Worm (Caenorhabditis elegans) whole organism, young adult: Measurements from ENCODE around the gene R05G6.9.

Source experiments
- F49E8.2 ChIP-seq: sonication (generic microtip); optimal IDR thresholded peaks from 3 replicates; lab custom pipeline; 2017; ENCODE audit warnings: missing genetic modification characterization, mild to moderate bottlenecking, missing compliant biosample characterization, antibody characterized with exemption, moderate library complexity; ENCODE audit not compliant: insufficient read depth
- Y56A3A.18 ChIP-seq: fragments of 200-800 bp; sonication (Bioruptor generic); IDR thresholded peaks from 2 replicates; pipeline ENCODE4 v1.3.6; 2022; ENCODE audit warnings: missing genetic modification reagents, missing genetic modification characterization, missing compliant biosample characterization
- Y67H2A.10 ChIP-seq: fragments of 200-800 bp; sonication (Bioruptor generic); conservative IDR thresholded peaks from 2 replicates; pipeline ENCODE4 v1.3.6; 2022; ENCODE audit warnings: missing genetic modification reagents, missing genetic modification characterization, missing compliant biosample characterization
- attf-6 ChIP-seq: fragments of 200-800 bp; sonication (Bioruptor generic); IDR thresholded peaks from 2 replicates; pipeline ENCODE4 v1.3.6; 2022; ENCODE audit warnings: missing genetic modification reagents, missing genetic modification characterization, missing compliant biosample characterization
- ets-4 ChIP-seq: fragments of 200-800 bp; sonication (Bioruptor generic); optimal IDR thresholded peaks from 2 replicates; lab custom pipeline; 2018; ENCODE audit warnings: mild to moderate bottlenecking, missing genetic modification characterization, missing compliant biosample characterization
- nhr-179 ChIP-seq: sonication (generic microtip); optimal IDR thresholded peaks from 2 replicates; lab custom pipeline; 2016; ENCODE audit warnings: mild to moderate bottlenecking, missing genetic modification characterization, missing compliant biosample characterization
- pha-4 ChIP-seq: fragments of 150-350 bp; sonication (generic microtip); optimal IDR thresholded peaks from 2 replicates; lab custom pipeline; 2014; ENCODE audit warnings: missing biosample characterization, missing genetic modification reagents, missing genetic modification characterization
- snpc-4 ChIP-seq, 5 experiments: fragments of 150-350 bp in 1 of 5; sonication (generic microtip) in 4 of 5; optimal IDR thresholded peaks; 2 replicates each; lab custom pipeline; 2014 to 2018; ENCODE audit warnings: missing genetic modification characterization in 5 of 5, missing biosample characterization in 3 of 5, antibody characterized with exemption in 2 of 5, mild to moderate bottlenecking in 2 of 5, missing compliant biosample characterization in 2 of 5, missing genotype in 2 of 5, moderate library complexity in 2 of 5, missing genetic modification reagents in 1 of 5
- ztf-3 ChIP-seq: fragments of 200-800 bp; sonication (Bioruptor generic); optimal IDR thresholded peaks from 2 replicates; lab custom pipeline; 2018; ENCODE audit warnings: mild to moderate bottlenecking, missing genetic modification characterization, missing compliant biosample characterization

ce11 chrIV:7512617-7513233 lies 3.3 kb downstream of the R05G6.9 start, which contains the start of the genes plc-4 and R05G6.4:
- TF ChIP-seq nhr-179 (tag; lab: Kevin White, UChicago) (no peak), ztf-3 (GFP tag; lab: Kevin White, UChicago) (no peak), ets-4 (GFP tag; lab: Kevin White, UChicago) (no peak), F49E8.2 (tag; lab: Kevin White, UChicago) (no peak), snpc-4 (GFP tag; optimal IDR thresholded peaks at IDR 0.05; lab: Kevin White, UChicago) (no peak), snpc-4 (tag; optimal IDR thresholded peaks at IDR 0.05; lab: Kevin White, UChicago) (no peak), Y67H2A.10 (no peak), attf-6 (GFP tag; lab: Robert Waterston, UW) (no peak), Y56A3A.18 (GFP tag; lab: Robert Waterston, UW) (no peak), pha-4 (tag; lab: Kevin White, UChicago) (no peak)
